Fruit fly (Drosophila melanogaster) whole organism: Measurements from ENCODE around the gene BicC.

Experiments used
- CG8478 ChIP-seq: fragments of >200 bp; optimal IDR thresholded peaks from 2 replicates; lab custom pipeline; 2018; ENCODE audit warnings: inconsistent platforms
- Dll ChIP-seq: fragments of >200 bp; optimal IDR thresholded peaks from 2 replicates; lab custom pipeline; 2017
- EcR ChIP-seq, 2 experiments: fragments of >200 bp; optimal IDR thresholded peaks; 2 replicates each; lab custom pipeline; 2017; ENCODE audit warnings: missing biosample characterization in 2 of 2, missing genetic modification characterization in 2 of 2, missing genetic modification reagents in 2 of 2
- pan ChIP-seq: fragments of >200 bp; optimal IDR thresholded peaks from 2 replicates; lab custom pipeline; 2017
- psq ChIP-seq: fragments of >200 bp; optimal IDR thresholded peaks from 2 replicates; lab custom pipeline; 2017
- usp ChIP-seq: fragments of >200 bp; optimal IDR thresholded peaks from 2 replicates; lab custom pipeline; 2017; ENCODE audit warnings: missing biosample characterization, missing genetic modification characterization, mixed read lengths

DNA sequence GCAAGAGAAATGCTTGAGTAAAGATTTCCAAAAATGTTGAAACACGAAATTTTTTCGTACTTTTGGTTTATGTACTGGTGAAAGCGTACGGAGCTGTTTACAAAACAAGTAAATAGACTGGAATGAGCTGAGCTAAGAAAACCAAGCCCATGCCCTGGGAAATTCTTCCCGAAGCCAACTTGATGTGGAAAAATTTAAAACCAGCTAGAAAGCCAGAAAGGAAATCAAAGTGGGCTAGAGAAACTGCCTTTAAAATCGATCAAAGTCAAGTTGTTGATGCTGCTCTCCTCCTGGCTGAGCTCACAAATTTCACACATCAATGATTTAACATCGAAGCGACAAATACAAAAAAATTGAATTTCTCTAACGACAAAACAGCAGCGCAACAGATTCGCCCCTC lies 35.7 kb upstream of the BicC start, which contains the start of gene CG31820:
- TF ChIP-seq usp (GFP tag; lab: Kevin White, UChicago) (no peak), EcR (GFP tag; optimal IDR thresholded peaks at IDR 0.05; lab: Kevin White, UChicago) (no peak), CG8478 (lab: Kevin White, UChicago) (no peak), psq (lab: Kevin White, UChicago) (no peak), pan (lab: Kevin White, UChicago) (no peak), Dll (no peak)
